Worm (Caenorhabditis elegans) whole organism, mixed stage, embryonic: ENCODE data around the gene T04A11.4.

ENCODE experiments used
- M03D4.4 ChIP-seq: sonication (generic microtip); optimal IDR thresholded peaks from 2 replicates; lab custom pipeline; 2017; ENCODE audit warnings: mild to moderate bottlenecking, missing genetic modification characterization, missing compliant biosample characterization
- blmp-1 ChIP-seq: fragments of 150-350 bp; optimal IDR thresholded peaks from 2 replicates; lab custom pipeline; 2014; ENCODE audit warnings: missing biosample characterization, missing genetic modification characterization
- ceh-43 ChIP-seq: fragments of 200-800 bp; sonication (Bioruptor generic); optimal IDR thresholded peaks from 2 replicates; lab custom pipeline; 2018; ENCODE audit warnings: mild to moderate bottlenecking, missing genetic modification characterization, moderate library complexity, missing compliant biosample characterization
- ces-1 ChIP-seq: fragments of 150-350 bp; optimal IDR thresholded peaks from 2 replicates; lab custom pipeline; 2014; ENCODE audit warnings: missing biosample characterization, missing genetic modification reagents, missing genetic modification characterization
- lin-13 ChIP-seq: fragments of 150-350 bp; optimal IDR thresholded peaks from 2 replicates; lab custom pipeline; 2014; ENCODE audit warnings: missing biosample characterization, missing genetic modification characterization
- nhr-12 ChIP-seq: fragments of 150-350 bp; optimal IDR thresholded peaks from 2 replicates; lab custom pipeline; 2014; ENCODE audit warnings: missing biosample characterization, missing genetic modification characterization
- nhr-76 ChIP-seq: sonication (generic microtip); optimal IDR thresholded peaks from 2 replicates; lab custom pipeline; 2017; ENCODE audit warnings: missing biosample characterization, missing genetic modification characterization
- snpc-4 ChIP-seq: fragments of 150-350 bp; optimal IDR thresholded peaks from 2 replicates; lab custom pipeline; 2014; ENCODE audit warnings: missing biosample characterization, missing genetic modification characterization
- ztf-11 ChIP-seq: fragments of 150-350 bp; optimal IDR thresholded peaks from 2 replicates; lab custom pipeline; 2014; ENCODE audit warnings: missing biosample characterization, missing genetic modification characterization

DNA sequence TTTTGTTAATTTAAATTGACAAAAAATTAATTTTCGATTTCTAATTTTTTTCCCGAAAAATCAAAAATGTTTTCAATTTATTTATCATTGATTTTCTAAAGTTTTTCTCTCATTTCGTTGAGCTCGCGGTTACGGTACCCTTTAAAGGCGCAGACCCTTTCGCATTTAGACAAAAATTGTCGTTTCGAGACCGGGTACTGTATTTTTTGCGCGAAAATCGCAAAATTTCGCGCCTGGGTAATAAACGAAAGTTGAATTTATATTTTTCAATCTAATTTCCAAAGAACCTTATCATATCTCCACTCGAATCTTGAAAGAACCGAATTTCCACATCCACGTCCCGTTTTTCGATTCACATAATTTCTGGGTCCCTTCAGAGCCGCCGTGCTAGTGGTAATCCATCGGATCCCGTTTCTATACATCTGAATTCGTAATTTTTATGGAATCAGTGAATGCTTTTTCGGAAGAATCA, 38.9 kb downstream of the T04A11.4 start, which contains the start of gene C25G4.3:
- TF ChIP-seq ces-1 (no peak), ceh-43 (GFP tag; lab: Kevin White, UChicago) (no peak), blmp-1 (tag; lab: Kevin White, UChicago) (no peak), nhr-12 (tag; lab: Kevin White, UChicago) (no peak), snpc-4 (tag; lab: Kevin White, UChicago) (no peak), ztf-11 (tag; lab: Kevin White, UChicago) (no peak), nhr-76 (tag; lab: Kevin White, UChicago) (no peak), M03D4.4 (tag; lab: Kevin White, UChicago) (no peak), lin-13 (no peak)
